Worm (Caenorhabditis elegans) whole organism, early embryonic: Measurements from ENCODE around the gene ZK1320.7.

Experiments used
- B0310.2 ChIP-seq: sonication (generic microtip); optimal IDR thresholded peaks from 2 replicates; lab custom pipeline; 2016; ENCODE audit warnings: mild to moderate bottlenecking, missing genetic modification characterization, missing compliant biosample characterization
- F13C5.2 ChIP-seq: sonication (generic microtip); optimal IDR thresholded peaks from 2 replicates; lab custom pipeline; 2017; ENCODE audit warnings: mild to moderate bottlenecking, missing genetic modification characterization, inconsistent platforms, missing compliant biosample characterization
- aly-1 ChIP-seq: sonication (generic microtip); optimal IDR thresholded peaks from 2 replicates; lab custom pipeline; 2016; ENCODE audit warnings: missing genetic modification characterization, missing compliant biosample characterization
- ama-1 ChIP-seq: fragments of 150-350 bp; optimal IDR thresholded peaks from 2 replicates; lab custom pipeline; 2014
- ceh-13 ChIP-seq: fragments of 200-800 bp; sonication (Bioruptor generic); optimal IDR thresholded peaks from 2 replicates; lab custom pipeline; 2018; ENCODE audit warnings: mild to moderate bottlenecking, missing genetic modification characterization, missing compliant biosample characterization
- ceh-36 ChIP-seq: sonication (generic microtip); optimal IDR thresholded peaks from 2 replicates; lab custom pipeline; 2016; ENCODE audit warnings: missing genetic modification characterization, inconsistent platforms, missing compliant biosample characterization
- ets-7 ChIP-seq: sonication (generic microtip); optimal IDR thresholded peaks from 2 replicates; lab custom pipeline; 2016; ENCODE audit warnings: missing genotype, missing genetic modification characterization, missing compliant biosample characterization
- flt-1 ChIP-seq: fragments of 200-800 bp; sonication (Bioruptor generic); IDR thresholded peaks from 2 replicates; pipeline ENCODE4 v1.3.6; 2022; ENCODE audit warnings: missing genetic modification characterization, missing compliant biosample characterization
- hmbx-1 ChIP-seq: sonication (generic microtip); optimal IDR thresholded peaks from 2 replicates; lab custom pipeline; 2016; ENCODE audit warnings: mild to moderate bottlenecking, missing genetic modification characterization, missing compliant biosample characterization
- hmg-4 ChIP-seq: fragments of 200-800 bp; sonication (Bioruptor generic); optimal IDR thresholded peaks from 2 replicates; lab custom pipeline; 2018; ENCODE audit warnings: mild to moderate bottlenecking, missing genetic modification characterization, missing compliant biosample characterization
- hnd-1 ChIP-seq: sonication (generic microtip); optimal IDR thresholded peaks from 2 replicates; lab custom pipeline; 2016; ENCODE audit warnings: missing genetic modification characterization, missing compliant biosample characterization
- pes-1 ChIP-seq: fragments of 200-800 bp; sonication (Bioruptor generic); IDR thresholded peaks from 2 replicates; pipeline ENCODE4 v1.3.6; 2022; ENCODE audit warnings: missing genetic modification reagents, missing genetic modification characterization, missing compliant biosample characterization
- scrt-1 ChIP-seq: fragments of 200-800 bp; sonication (Bioruptor generic); IDR thresholded peaks from 2 replicates; pipeline ENCODE4 v1.3.6; 2022; ENCODE audit warnings: missing genetic modification characterization, missing compliant biosample characterization
- sea-1 ChIP-seq: fragments of 200-800 bp; sonication (Bioruptor generic); conservative IDR thresholded peaks from 2 replicates; pipeline ENCODE4 v1.3.6; 2022; ENCODE audit warnings: missing genetic modification characterization, missing compliant biosample characterization
- tbx-11 ChIP-seq: fragments of 200-800 bp; sonication (Bioruptor generic); IDR thresholded peaks from 2 replicates; pipeline ENCODE4 v1.3.6; 2022; ENCODE audit warnings: missing genetic modification characterization, missing compliant biosample characterization
- tbx-37 ChIP-seq: fragments of 200-800 bp; sonication (Bioruptor generic); conservative IDR thresholded peaks from 2 replicates; pipeline ENCODE4 v1.3.6; 2022; ENCODE audit warnings: missing genetic modification reagents, missing genetic modification characterization, missing compliant biosample characterization
- tra-4 ChIP-seq: sonication (generic microtip); optimal IDR thresholded peaks from 2 replicates; lab custom pipeline; 2017; ENCODE audit warnings: missing genetic modification characterization, missing compliant biosample characterization

Gene ZK1320.7

DNA sequence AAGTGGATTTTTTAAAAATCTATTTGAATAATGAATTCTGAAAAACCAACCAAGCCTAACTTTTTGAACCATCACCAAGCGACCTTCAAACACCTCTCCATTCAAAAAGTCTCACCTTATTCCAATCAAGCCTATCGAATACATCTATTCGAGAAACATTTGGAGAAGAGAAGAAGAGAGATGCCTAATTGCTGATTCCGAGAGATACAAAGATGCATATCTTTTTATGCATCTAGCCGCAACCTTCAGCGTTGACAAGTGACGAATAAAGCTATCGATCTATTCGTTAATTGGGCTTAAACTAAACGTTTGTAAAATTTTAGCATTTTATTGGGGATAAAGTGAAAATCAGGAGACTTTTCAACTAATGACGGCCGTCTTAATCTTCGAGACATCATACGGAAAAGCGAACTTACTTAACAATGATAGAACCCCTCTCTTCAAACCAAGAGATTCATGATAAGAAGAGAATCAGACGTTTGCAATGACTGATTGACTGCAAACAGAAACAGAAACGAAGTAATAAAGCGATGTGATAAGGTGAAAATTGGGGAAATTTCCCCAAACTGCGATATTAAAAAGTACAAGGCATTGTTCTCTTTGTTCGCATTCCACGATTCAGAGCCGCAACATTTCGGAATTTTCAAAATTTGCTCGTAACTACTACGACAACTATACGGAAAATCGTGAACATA, 26.3 kb upstream of the ZK1320.7 start:
- TF ChIP-seq flt-1 (no peak), F13C5.2 (tag; lab: Kevin White, UChicago) (no peak), scrt-1 (GFP tag; lab: Robert Waterston, UW) (no peak), tbx-11 (GFP tag; lab: Robert Waterston, UW) (no peak), hmbx-1 (tag; lab: Kevin White, UChicago) (no peak), aly-1 (no peak), ets-7 (tag; lab: Kevin White, UChicago) (no peak), tbx-37 (no peak), ama-1 (lab: Kevin White, UChicago) (no peak), sea-1 (GFP tag; lab: Robert Waterston, UW) (no peak), hnd-1 (tag; lab: Kevin White, UChicago) (no peak), ceh-13 (no peak), pes-1 (GFP tag; lab: Robert Waterston, UW) (no peak), B0310.2 (tag; lab: Kevin White, UChicago) (no peak), ceh-36 (tag; lab: Kevin White, UChicago) (no peak), tra-4 (no peak), hmg-4 (GFP tag; lab: Kevin White, UChicago) (no peak)

DNA sequence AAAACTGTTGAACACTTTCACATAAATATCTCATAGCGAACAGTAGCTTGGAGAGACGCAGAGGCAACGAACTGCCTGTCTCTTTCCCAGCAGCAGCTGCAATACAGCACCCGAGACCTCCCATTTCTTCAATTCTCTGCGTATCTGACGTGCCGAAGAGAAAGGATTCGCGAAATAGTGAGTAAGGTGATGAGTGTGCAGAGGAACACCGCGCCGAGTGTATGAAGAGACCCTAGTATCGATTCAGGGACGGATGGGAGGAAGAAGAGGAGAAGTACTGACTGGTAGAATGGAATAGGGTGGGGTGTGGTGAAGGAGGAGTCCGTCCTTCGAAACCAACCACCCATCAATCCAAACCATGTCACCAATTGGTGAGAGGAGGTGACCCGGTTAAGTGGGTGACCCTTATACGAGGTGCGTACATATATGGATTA, 25.3 kb upstream of the ZK1320.7 start:
- TF ChIP-seq tbx-11 (GFP tag; lab: Robert Waterston, UW) (no peak), tbx-37 (no peak), hmg-4 (GFP tag; lab: Kevin White, UChicago) (peak; percentile 77), ceh-13 (peak; percentile 4), tra-4 (no peak), ceh-36 (tag; lab: Kevin White, UChicago) (no peak), ama-1 (lab: Kevin White, UChicago) (no peak), flt-1 (no peak), B0310.2 (tag; lab: Kevin White, UChicago) (no peak), hnd-1 (tag; lab: Kevin White, UChicago) (no peak), scrt-1 (GFP tag; lab: Robert Waterston, UW) (no peak), ets-7 (tag; lab: Kevin White, UChicago) (peak; percentile 7), aly-1 (no peak), hmbx-1 (tag; lab: Kevin White, UChicago) (no peak), F13C5.2 (tag; lab: Kevin White, UChicago) (peak; percentile 42), pes-1 (GFP tag; lab: Robert Waterston, UW) (no peak), sea-1 (GFP tag; lab: Robert Waterston, UW) (0 out of 2 replicates have a peak, but pooled peaks have one; percentile 33)

ce11 chrII:9646928-9647838, 24.2 kb upstream of the ZK1320.7 start, which contains the start of gene sqv-8:
TSS of gene sqv-8 (plus strand) at chrII:9646978.
- TF ChIP-seq sea-1 (GFP tag; lab: Robert Waterston, UW) (no peak), aly-1 (no peak), flt-1 (no peak), F13C5.2 (tag; lab: Kevin White, UChicago) (no peak), ceh-36 (tag; lab: Kevin White, UChicago) (no peak)

DNA sequence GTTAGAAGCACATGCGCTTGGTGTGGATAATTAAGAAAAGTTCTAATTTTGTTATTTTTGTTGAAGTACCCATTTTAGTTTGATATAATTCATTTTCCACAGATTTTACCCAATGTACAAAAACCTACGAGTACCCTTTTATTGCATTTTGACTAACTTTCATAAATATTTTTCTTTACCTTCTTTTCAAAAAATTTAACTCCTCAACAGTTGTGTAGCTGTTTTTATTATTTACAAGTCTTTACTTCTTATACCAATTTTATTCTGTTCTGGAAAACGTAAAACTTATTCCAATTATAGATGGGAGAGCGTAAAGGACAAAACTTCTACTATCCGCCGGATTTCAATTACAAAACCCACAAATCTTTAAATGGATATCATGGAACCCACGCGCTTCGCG, 22.2 kb upstream of the ZK1320.7 start, which contains the start of gene ZK1307.9:
Gene ZK1307.9, plus strand, starts transcription at position 301 of the 400 bp plus-strand sequence.
- TF ChIP-seq F13C5.2 (tag; lab: Kevin White, UChicago), result no peak
- TF ChIP-seq sea-1 (GFP tag; lab: Robert Waterston, UW), result no peak
- TF ChIP-seq ama-1 (lab: Kevin White, UChicago), result no peak
- TF ChIP-seq scrt-1 (GFP tag; lab: Robert Waterston, UW), result no peak
- TF ChIP-seq flt-1, result no peak
- TF ChIP-seq hmg-4 (GFP tag; lab: Kevin White, UChicago), result no peak
- TF ChIP-seq pes-1 (GFP tag; lab: Robert Waterston, UW), result no peak
- TF ChIP-seq tbx-37, result no peak
- no peak for TF ChIP-seq ceh-36 (tag; lab: Kevin White, UChicago)
- no peak for TF ChIP-seq tbx-11 (GFP tag; lab: Robert Waterston, UW)
- TF ChIP-seq hnd-1 (tag; lab: Kevin White, UChicago), result no peak
- TF ChIP-seq tra-4, result no peak
- TF ChIP-seq ets-7 (tag; lab: Kevin White, UChicago), result no peak

ce11 chrII:9651700-9652099, 19.7 kb upstream of the ZK1320.7 start, which contains the start of gene ZK1307.4:
TSS of gene ZK1307.4 (minus strand) at chrII:9651800.
- TF ChIP-seq hnd-1 (tag; lab: Kevin White, UChicago), result no peak
- TF ChIP-seq ama-1 (lab: Kevin White, UChicago), result no peak

DNA sequence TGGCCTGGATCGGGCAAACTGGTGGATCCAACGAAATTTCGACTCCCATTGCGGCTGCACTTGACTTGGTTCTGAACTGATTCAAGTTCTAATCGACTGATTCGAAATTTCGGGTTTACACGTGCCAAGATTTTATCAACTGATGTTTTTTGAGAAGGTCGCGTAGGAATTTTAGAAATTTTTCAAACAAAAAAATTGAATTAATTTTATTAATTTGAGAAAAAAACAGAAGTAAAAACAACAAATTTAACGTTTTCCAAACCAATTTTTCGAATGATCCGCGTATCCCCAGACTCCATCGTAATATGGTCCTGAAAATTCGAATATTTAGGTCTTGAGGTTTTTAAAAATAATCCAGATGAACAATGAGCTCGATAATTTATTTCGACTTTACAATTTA, 18.5 kb upstream of the ZK1320.7 start, which contains the start of gene ZK1307.3:
Gene ZK1307.3, minus strand, starts transcription at position 101 of the 400 bp plus-strand sequence.
- TF ChIP-seq ceh-13, result no peak
- TF ChIP-seq B0310.2 (tag; lab: Kevin White, UChicago), result no peak
- TF ChIP-seq hnd-1 (tag; lab: Kevin White, UChicago), result no peak
- TF ChIP-seq pes-1 (GFP tag; lab: Robert Waterston, UW), result no peak
- TF ChIP-seq sea-1 (GFP tag; lab: Robert Waterston, UW), result no peak
- no peak for TF ChIP-seq tbx-11 (GFP tag; lab: Robert Waterston, UW)
- no peak for TF ChIP-seq scrt-1 (GFP tag; lab: Robert Waterston, UW)
- no peak for TF ChIP-seq flt-1
- no peak for TF ChIP-seq ama-1 (lab: Kevin White, UChicago)
- no peak for TF ChIP-seq tbx-37
- no peak for TF ChIP-seq F13C5.2 (tag; lab: Kevin White, UChicago)
- TF ChIP-seq hmg-4 (GFP tag; lab: Kevin White, UChicago), result no peak
